Worm (Caenorhabditis elegans): ENCODE results near the gene spot-1.

DNA sequence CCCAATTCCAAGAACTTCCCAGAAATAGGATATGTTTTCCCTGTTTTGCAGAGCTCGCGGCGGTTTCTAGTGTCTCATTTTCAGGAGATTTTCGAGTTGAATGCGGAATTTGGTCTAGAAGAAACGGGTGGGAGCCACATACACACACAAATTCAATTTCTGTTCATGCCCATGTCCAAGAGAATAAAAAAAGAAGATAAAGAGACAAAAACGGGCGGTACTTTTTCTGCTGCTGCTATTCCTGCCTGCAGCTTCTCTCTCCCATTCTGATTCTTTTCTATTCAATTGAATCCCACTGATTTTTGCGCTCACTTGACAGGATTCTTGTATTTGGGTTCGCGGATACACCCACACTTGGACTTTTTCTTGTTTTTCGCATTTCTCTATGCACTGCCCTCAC lies 14.5 kb downstream of the spot-1 start:
- TF ChIP-seq him-1 (tag; optimal IDR thresholded peaks at IDR 0.05) (no peak), dao-5 (tag; optimal IDR thresholded peaks at IDR 0.05) (no peak), W03F9.2 (tag; optimal IDR thresholded peaks at IDR 0.05) (no peak)

Data from whole organism, L4/young adult.